Fruit fly (Drosophila melanogaster): Measurements from ENCODE around the gene Naa40.

The Naa40 gene

dm6 chr3R:29737891-29738290, 13.1 kb upstream of the Naa40 start, which contains the start of gene Gnpnat (continued):
- peak; percentile 48 for TF ChIP-seq caup (GFP tag; optimal IDR thresholded peaks at IDR 0.05; ENCODE audit: severe bottlenecking)
- TF ChIP-seq CG11093 (GFP tag; IDR thresholded peaks at IDR 0.05), result no peak
- TF ChIP-seq HmgD (GFP tag; optimal IDR thresholded peaks at IDR 0.05), result no peak
- TF ChIP-seq Max (GFP tag; optimal IDR thresholded peaks at IDR 0.05), result peak; percentile 6
- peak; percentile 42 for TF ChIP-seq trem (tag; optimal IDR thresholded peaks at IDR 0.05)
- TF ChIP-seq tx (GFP tag; optimal IDR thresholded peaks at IDR 0.05), result no peak
- TF ChIP-seq CG18619 (GFP tag; optimal IDR thresholded peaks at IDR 0.05), result no peak
- TF ChIP-seq CG12219 (GFP tag; optimal IDR thresholded peaks at IDR 0.05), result peak; percentile 41
- peak; percentile 58 for TF ChIP-seq HmgZ (tag; optimal IDR thresholded peaks at IDR 0.05)
- TF ChIP-seq CG6689 (GFP tag; IDR thresholded peaks at IDR 0.05), result no peak
- no peak for TF ChIP-seq sqz (GFP tag; optimal IDR thresholded peaks at IDR 0.05)
- TF ChIP-seq Nf-YA (GFP tag; IDR thresholded peaks at IDR 0.05), result no peak
- TF ChIP-seq B-H1 (GFP tag; IDR thresholded peaks at IDR 0.05), result no peak
- TF ChIP-seq Poxn (GFP tag; IDR thresholded peaks at IDR 0.05), result no peak
- TF ChIP-seq E2f1 (GFP tag; IDR thresholded peaks at IDR 0.05), result no peak
- TF ChIP-seq CG17802 (tag; optimal IDR thresholded peaks at IDR 0.05), result no peak
- TF ChIP-seq MESR4 (GFP tag; optimal IDR thresholded peaks at IDR 0.05), result no peak
- no peak for TF ChIP-seq Vsx1 (GFP tag; optimal IDR thresholded peaks at IDR 0.05)
- no peak for TF ChIP-seq btn (GFP tag; optimal IDR thresholded peaks at IDR 0.05)
- no peak for TF ChIP-seq HLH3B (GFP tag; IDR thresholded peaks at IDR 0.05)
- no peak for TF ChIP-seq CG14441 (GFP tag; IDR thresholded peaks at IDR 0.05)
- TF ChIP-seq sim (GFP tag; IDR thresholded peaks at IDR 0.05), result no peak
- no peak for TF ChIP-seq Ada2b (GFP tag; IDR thresholded peaks at IDR 0.05)
- no peak for TF ChIP-seq mld (GFP tag; IDR thresholded peaks at IDR 0.05; ENCODE audit: partially characterized antibody)
- no peak for TF ChIP-seq so (GFP tag; IDR thresholded peaks at IDR 0.05)
- TF ChIP-seq CG1602 (GFP tag; optimal IDR thresholded peaks at IDR 0.05), result peak; percentile 32
- no peak for TF ChIP-seq Atf3 (GFP tag; optimal IDR thresholded peaks at IDR 0.05)
- TF ChIP-seq CG9932 (GFP tag; IDR thresholded peaks at IDR 0.05), result no peak
- TF ChIP-seq CG4360 (GFP tag; IDR thresholded peaks at IDR 0.05), result no peak
- TF ChIP-seq zfh1 (GFP tag; IDR thresholded peaks at IDR 0.05), result no peak
- TF ChIP-seq gro (GFP tag; optimal IDR thresholded peaks at IDR 0.05), result no peak
- no peak for TF ChIP-seq Lim3 (GFP tag; IDR thresholded peaks at IDR 0.05)
- TF ChIP-seq dati (GFP tag; IDR thresholded peaks at IDR 0.05), result no peak
- no peak for TF ChIP-seq CG17912 (GFP tag; optimal IDR thresholded peaks at IDR 0.05)
- TF ChIP-seq HLH54F (GFP tag; optimal IDR thresholded peaks at IDR 0.05), result no peak
- peak; percentile 46 for TF ChIP-seq CG9817 (tag; optimal IDR thresholded peaks at IDR 0.05)
- TF ChIP-seq CG7271 (tag; optimal IDR thresholded peaks at IDR 0.05), result no peak
- TF ChIP-seq Fer2 (tag; optimal IDR thresholded peaks at IDR 0.05), result no peak
- TF ChIP-seq Antp (GFP tag; optimal IDR thresholded peaks at IDR 0.05), result no peak
- TF ChIP-seq sug (tag; optimal IDR thresholded peaks at IDR 0.05), result peak; percentile 19
- no peak for TF ChIP-seq BEAF-32 (GFP tag; optimal IDR thresholded peaks at IDR 0.05)
- no peak for TF ChIP-seq CG9876 (GFP tag; optimal IDR thresholded peaks at IDR 0.05)
- TF ChIP-seq hb (GFP tag; IDR thresholded peaks at IDR 0.05; ENCODE audit: partially characterized antibody), result no peak
- TF ChIP-seq Optix (GFP tag; IDR thresholded peaks at IDR 0.05), result no peak
- no peak for TF ChIP-seq hbn (GFP tag; IDR thresholded peaks at IDR 0.05; ENCODE audit: partially characterized antibody)
- TF ChIP-seq Ravus (GFP tag; IDR thresholded peaks at IDR 0.05), result no peak
- no peak for TF ChIP-seq nom (GFP tag; optimal IDR thresholded peaks at IDR 0.05)
- no peak for TF ChIP-seq CG4707 (GFP tag; optimal IDR thresholded peaks at IDR 0.05)
- no peak for TF ChIP-seq pb (GFP tag; optimal IDR thresholded peaks at IDR 0.05)
- TF ChIP-seq CG10565 (GFP tag; optimal IDR thresholded peaks at IDR 0.05), result no peak
- no peak for TF ChIP-seq CG14050 (GFP tag; IDR thresholded peaks at IDR 0.05)
- TF ChIP-seq CG6272 (GFP tag; IDR thresholded peaks at IDR 0.05), result no peak
- no peak for TF ChIP-seq sr (GFP tag; IDR thresholded peaks at IDR 0.05)
